Worm (Caenorhabditis elegans) whole organism, L4 larva: ENCODE measurements around the gene alkb-1.
A peak's percentile ranks its signal among the peaks of the same experiment; 100 is the strongest.

Experiments
- D1046.2 ChIP-seq: fragments of 200-800 bp; sonication (Bioruptor generic); IDR thresholded peaks from 2 replicates; pipeline ENCODE4 v1.3.6; 2022; ENCODE audit warnings: missing genetic modification characterization, missing compliant biosample characterization
- F26F4.8 ChIP-seq: fragments of 200-800 bp; sonication (Bioruptor generic); conservative IDR thresholded peaks from 2 replicates; pipeline ENCODE4 v1.3.6; 2022; ENCODE audit warnings: missing genetic modification characterization, missing compliant biosample characterization
- F37D6.2 ChIP-seq: sonication (generic microtip); optimal IDR thresholded peaks from 2 replicates; lab custom pipeline; 2016; ENCODE audit warnings: mild to moderate bottlenecking, missing genetic modification characterization, missing compliant biosample characterization
- F44E2.7 ChIP-seq: fragments of 200-800 bp; sonication (Bioruptor generic); IDR thresholded peaks from 2 replicates; pipeline ENCODE4 v2.1.2; 2022; ENCODE audit warnings: missing genetic modification characterization, missing compliant biosample characterization
- Y105C5A.15 ChIP-seq: fragments of 200-800 bp; sonication (Bioruptor generic); IDR thresholded peaks from 2 replicates; pipeline ENCODE4 v1.3.6; 2022; ENCODE audit warnings: missing genetic modification characterization, missing compliant biosample characterization
- Y48G9A.11 ChIP-seq: fragments of 200-800 bp; sonication (Bioruptor generic); IDR thresholded peaks from 2 replicates; pipeline ENCODE4 v1.3.6; 2022; ENCODE audit warnings: missing genetic modification reagents, missing genetic modification characterization, missing compliant biosample characterization
- aha-1 ChIP-seq: fragments of 150-350 bp; peaks from one replicate; lab custom pipeline; 2014; ENCODE audit warnings: missing biosample characterization, missing genetic modification characterization
- ama-1 ChIP-seq: fragments of 150-350 bp; optimal IDR thresholded peaks from 2 replicates; lab custom pipeline; 2014; ENCODE audit warnings: inconsistent platforms, mixed read lengths
- attf-4 ChIP-seq: sonication (generic microtip); optimal IDR thresholded peaks from 3 replicates; lab custom pipeline; 2017; ENCODE audit warnings: missing biosample characterization, missing genetic modification characterization
- ceh-32 ChIP-seq: sonication (generic microtip); optimal IDR thresholded peaks from 2 replicates; lab custom pipeline; 2016; ENCODE audit warnings: mild to moderate bottlenecking, missing genetic modification characterization, missing compliant biosample characterization; ENCODE audit not compliant: poor library complexity
- ceh-44 ChIP-seq: fragments of 200-800 bp; sonication (Bioruptor generic); IDR thresholded peaks from 2 replicates; pipeline ENCODE4 v1.3.6; 2022; ENCODE audit warnings: missing genetic modification reagents, missing genetic modification characterization, missing compliant biosample characterization
- ces-1 ChIP-seq: fragments of 150-350 bp; sonication (generic microtip); optimal IDR thresholded peaks from 4 replicates; lab custom pipeline; 2014; ENCODE audit warnings: missing biosample characterization, missing genetic modification reagents, missing genetic modification characterization
- dmd-8 ChIP-seq: fragments of 200-800 bp; sonication (Bioruptor generic); IDR thresholded peaks from 2 replicates; pipeline ENCODE4 v1.3.6; 2022; ENCODE audit warnings: missing genetic modification characterization, missing compliant biosample characterization
- egl-43 ChIP-seq: fragments of 200-800 bp; sonication (Bioruptor generic); IDR thresholded peaks from 2 replicates; pipeline ENCODE4 v1.3.6; 2022; ENCODE audit warnings: missing genetic modification reagents, missing genetic modification characterization, missing compliant biosample characterization
- madf-5 ChIP-seq, 2 experiments: fragments of 200-800 bp; sonication (Bioruptor generic); IDR thresholded peaks; 2 replicates each; pipeline ENCODE4 v1.3.6; 2022; ENCODE audit warnings: missing compliant biosample characterization in 2 of 2, missing genetic modification characterization in 2 of 2
- mdl-1 ChIP-seq, 2 experiments: fragments of 150-350 bp in 1 of 2; sonication (generic microtip) in 1 of 2; optimal IDR thresholded peaks; 2 replicates each; lab custom pipeline; 2014 to 2017; ENCODE audit warnings: missing biosample characterization in 2 of 2, missing genetic modification characterization in 2 of 2
- nhr-42 ChIP-seq: fragments of 200-800 bp; sonication (Bioruptor generic); IDR thresholded peaks from 2 replicates; pipeline ENCODE4 v1.3.6; 2022; ENCODE audit warnings: missing genetic modification characterization, missing compliant biosample characterization
- nhr-6 ChIP-seq: fragments of 150-350 bp; optimal IDR thresholded peaks from 2 replicates; lab custom pipeline; 2014; ENCODE audit warnings: missing biosample characterization, missing genetic modification characterization
- php-3 ChIP-seq: fragments of 200-800 bp; sonication (Bioruptor generic); IDR thresholded peaks from 2 replicates; pipeline ENCODE4 v1.3.6; 2022; ENCODE audit warnings: missing genetic modification reagents, missing genetic modification characterization, missing compliant biosample characterization
- rbr-2 ChIP-seq: sonication (generic microtip); optimal IDR thresholded peaks from 2 replicates; lab custom pipeline; 2016; ENCODE audit warnings: missing genotype, missing genetic modification characterization, missing compliant biosample characterization
- set-16 ChIP-seq: fragments of 200-800 bp; sonication (Bioruptor generic); IDR thresholded peaks from 2 replicates; pipeline ENCODE4 v1.3.6; 2022; ENCODE audit warnings: missing genetic modification reagents, missing genetic modification characterization, missing compliant biosample characterization
- snpc-1.2 ChIP-seq: fragments of 200-800 bp; sonication (Bioruptor generic); IDR thresholded peaks from 2 replicates; pipeline ENCODE4 v1.3.6; 2022; ENCODE audit warnings: missing genetic modification reagents, missing genetic modification characterization, missing compliant biosample characterization
- tag-97 ChIP-seq: fragments of 200-800 bp; sonication (Bioruptor generic); IDR thresholded peaks from 2 replicates; pipeline ENCODE4 v1.3.6; 2022; ENCODE audit warnings: missing genetic modification characterization, missing compliant biosample characterization

The alkb-1 gene

DNA sequence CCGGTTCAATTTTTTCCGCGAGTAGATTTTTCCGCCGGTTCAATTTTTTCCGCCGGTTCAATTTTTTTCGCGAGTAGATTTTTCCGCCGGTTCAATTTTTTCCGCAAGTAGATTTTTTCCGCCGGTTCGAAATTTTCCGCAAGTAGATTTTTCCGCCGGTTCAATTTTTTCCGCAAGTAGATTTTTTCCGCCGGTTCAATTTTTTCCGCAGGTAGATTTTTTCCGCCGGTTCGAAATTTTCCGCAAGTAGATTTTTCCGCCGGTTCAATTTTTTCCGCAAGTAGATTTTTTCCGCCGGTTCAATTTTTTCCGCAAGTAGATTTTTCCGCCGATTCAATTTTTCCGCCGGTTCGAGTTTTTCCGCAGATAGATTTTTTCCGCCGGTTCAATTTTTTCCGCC is 41.0 kb downstream of the alkb-1 start:
- TF ChIP-seq ceh-44 (GFP tag; lab: Robert Waterston, UW) (0 out of 2 replicates have a peak, but pooled peaks have one; percentile 8), F44E2.7 (0 out of 2 replicates have a peak, but pooled peaks have one; percentile 52), F26F4.8 (GFP tag; lab: Robert Waterston, UW) (0 out of 2 replicates have a peak, but pooled peaks have one; percentile 54), nhr-42 (GFP tag; lab: Robert Waterston, UW) (0 out of 2 replicates have a peak, but pooled peaks have one; percentile 40)
- TF ChIP-seq, all 104 proteins: peak for 4; not testable (repeated sequence) for 100

ce11 chrII:1457784-1458183 is 45.6 kb downstream of the alkb-1 start:
- TF ChIP-seq tag-97 (0 out of 2 replicates have a peak, but pooled peaks have one; percentile 66), madf-5 (GFP tag; IDR thresholded peaks at IDR 0.05; lab: Robert Waterston, UW) (peak in 1 of 2 experiments; percentile 94; a peak in 2 of 4 replicates), dmd-8 (GFP tag; lab: Robert Waterston, UW) (peak; percentile 60; the same call in 1 of the 2 replicates), Y105C5A.15 (0 out of 2 replicates have a peak, but pooled peaks have one; percentile 14), php-3 (GFP tag; lab: Robert Waterston, UW) (0 out of 2 replicates have a peak, but pooled peaks have one; percentile 42), egl-43 (peak; percentile 80; the same call in 1 of the 2 replicates), F26F4.8 (GFP tag; lab: Robert Waterston, UW) (0 out of 2 replicates have a peak, but pooled peaks have one; percentile 56), snpc-1.2 (GFP tag; lab: Robert Waterston, UW) (0 out of 2 replicates have a peak, but pooled peaks have one; percentile 61), F44E2.7 (0 out of 2 replicates have a peak, but pooled peaks have one; percentile 55), nhr-42 (GFP tag; lab: Robert Waterston, UW) (peak; percentile 66; the same call in 1 of the 2 replicates), Y48G9A.11 (GFP tag; lab: Robert Waterston, UW) (0 out of 2 replicates have a peak, but pooled peaks have one; percentile 18), set-16 (GFP tag; lab: Robert Waterston, UW) (peak; percentile 37; the same call in 1 of the 2 replicates), D1046.2 (GFP tag; lab: Robert Waterston, UW) (peak; percentile 91)

- TF ChIP-seq ama-1 (lab: Kevin White, UChicago) (no peak), F37D6.2 (no peak), ces-1 (GFP tag; lab: Kevin White, UChicago) (no peak), set-16 (GFP tag; lab: Robert Waterston, UW) (no peak), aha-1 (tag; lab: Kevin White, UChicago) (no peak), nhr-6 (tag; lab: Kevin White, UChicago) (no peak), mdl-1 (tag; optimal IDR thresholded peaks at IDR 0.05; lab: Kevin White, UChicago) (no peak), ceh-32 (tag; lab: Kevin White, UChicago) (no peak), rbr-2 (tag; lab: Kevin White, UChicago) (no peak), attf-4 (tag; lab: Kevin White, UChicago) (no peak)
These were observed 54.2 kb downstream of the alkb-1 start, which contains the start of gene Y51H7C.13 for ce11 chrII:1466448-1466847. Y51H7C.13 (minus strand) TSS chrII:1466548.

- TF ChIP-seq set-16 (GFP tag; lab: Robert Waterston, UW), result peak; percentile 93
These were observed 55.5 kb downstream of the alkb-1 start, which contains the start of gene Y51H7C.1 for ce11 chrII:1467711-1468110. Y51H7C.1 (plus strand) TSS chrII:1467727.
